Worm (Caenorhabditis elegans): ENCODE data around the gene C37H5.5.

C37H5.5 gene

DNA sequence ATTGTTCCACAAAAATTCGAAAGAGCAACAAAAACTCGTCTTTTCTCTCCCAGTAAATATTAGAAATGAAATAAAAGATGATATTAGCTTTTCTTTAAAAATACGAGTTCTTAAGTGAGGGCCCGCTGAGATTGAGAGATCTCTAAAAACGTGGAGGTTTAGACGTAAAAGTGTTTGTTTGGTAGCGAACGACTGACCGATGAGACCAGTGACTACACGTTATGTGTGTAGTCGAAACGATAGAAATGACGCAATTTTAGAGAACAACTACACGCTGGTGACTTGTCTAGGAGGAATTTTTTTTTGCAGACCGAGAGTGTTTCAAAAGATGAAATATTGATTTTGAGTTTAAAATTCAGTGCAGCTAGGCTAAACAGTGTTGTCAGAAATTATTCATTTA is 35.6 kb downstream of the C37H5.5 start, which contains the start of gene C37H5.13 (continued):
- TF ChIP-seq nhr-23 (tag; optimal IDR thresholded peaks at IDR 0.05), result no peak

DNA sequence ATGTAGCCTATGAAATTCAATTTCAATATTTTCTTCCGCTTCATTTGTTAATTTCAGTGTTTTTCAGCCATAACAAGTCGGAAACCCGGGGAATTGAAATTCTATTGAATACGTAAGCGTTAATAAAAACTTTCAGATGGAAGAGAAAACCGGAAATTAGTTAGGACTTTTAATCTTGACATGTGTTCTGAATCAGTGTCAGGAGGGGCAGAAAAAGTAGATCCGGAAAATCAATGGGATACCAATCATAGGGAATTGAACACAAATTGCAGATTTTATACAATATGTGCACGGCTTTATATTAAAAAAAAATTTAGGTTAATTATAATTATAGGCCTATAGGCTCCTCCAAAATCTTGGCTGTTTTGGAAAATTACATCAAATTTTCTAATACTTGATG is 37.2 kb downstream of the C37H5.5 start:
- no peak for TF ChIP-seq snpc-4 (tag; optimal IDR thresholded peaks at IDR 0.05)
- no peak for TF ChIP-seq lsy-2 (tag; optimal IDR thresholded peaks at IDR 0.05)
- no peak for TF ChIP-seq nhr-10 (tag; optimal IDR thresholded peaks at IDR 0.05)
- TF ChIP-seq fos-1 (tag; optimal IDR thresholded peaks at IDR 0.05), result no peak
- no peak for TF ChIP-seq nhr-77 (tag; optimal IDR thresholded peaks at IDR 0.05)
- TF ChIP-seq lin-39 (tag; optimal IDR thresholded peaks at IDR 0.05), result no peak

DNA sequence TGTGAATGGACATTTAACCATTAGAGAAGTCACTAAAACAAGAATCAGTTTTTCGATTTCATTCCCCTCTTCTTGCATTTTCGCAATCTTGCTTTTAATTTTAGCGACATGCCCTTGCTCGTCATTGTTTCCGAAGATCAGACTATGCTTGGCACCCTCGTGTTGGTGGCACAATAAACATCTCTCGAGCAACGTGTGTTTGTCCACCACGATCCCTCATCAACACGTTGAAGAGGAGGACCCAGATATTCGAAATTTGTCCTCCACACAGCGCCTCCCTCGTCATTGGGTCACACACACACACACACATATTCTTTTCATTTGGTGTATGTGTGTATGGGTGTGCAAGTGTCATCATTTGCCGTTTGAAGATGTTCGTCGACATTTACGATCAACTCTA is 38.2 kb downstream of the C37H5.5 start, which contains the start of gene srd-32:
TSS of gene srd-32 (plus strand) at position 301 of the 400 bp plus-strand sequence.
- TF ChIP-seq unc-39 (tag; optimal IDR thresholded peaks at IDR 0.05), result no peak
- TF ChIP-seq nhr-10 (tag; optimal IDR thresholded peaks at IDR 0.05), result no peak
- no peak for TF ChIP-seq ceh-82 (tag; optimal IDR thresholded peaks at IDR 0.05)
- no peak for TF ChIP-seq nhr-11 (tag; optimal IDR thresholded peaks at IDR 0.05)

DNA sequence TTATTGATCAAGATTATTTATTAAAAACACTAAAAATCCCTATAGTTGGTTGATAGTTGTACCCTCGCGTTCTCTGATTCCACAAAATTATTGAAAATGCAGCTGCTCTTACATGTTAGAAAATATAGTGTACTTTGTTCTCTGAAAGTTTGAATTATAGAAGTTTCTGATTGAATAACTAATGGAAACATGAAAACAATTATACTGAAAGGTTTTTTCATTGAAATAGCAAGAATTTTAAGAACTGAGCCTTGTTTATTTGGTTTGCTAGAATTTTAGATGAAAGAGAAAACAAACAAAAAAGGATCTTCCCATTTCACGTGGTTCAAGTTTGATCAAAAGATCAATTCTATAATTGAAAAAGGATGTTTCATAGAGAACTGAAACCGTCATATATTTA is 40.4 kb downstream of the C37H5.5 start:
- TF ChIP-seq fos-1 (tag; optimal IDR thresholded peaks at IDR 0.05) (no peak), lsy-2 (tag; optimal IDR thresholded peaks at IDR 0.05) (peak in 1 of 2 experiments; percentile 12)

DNA sequence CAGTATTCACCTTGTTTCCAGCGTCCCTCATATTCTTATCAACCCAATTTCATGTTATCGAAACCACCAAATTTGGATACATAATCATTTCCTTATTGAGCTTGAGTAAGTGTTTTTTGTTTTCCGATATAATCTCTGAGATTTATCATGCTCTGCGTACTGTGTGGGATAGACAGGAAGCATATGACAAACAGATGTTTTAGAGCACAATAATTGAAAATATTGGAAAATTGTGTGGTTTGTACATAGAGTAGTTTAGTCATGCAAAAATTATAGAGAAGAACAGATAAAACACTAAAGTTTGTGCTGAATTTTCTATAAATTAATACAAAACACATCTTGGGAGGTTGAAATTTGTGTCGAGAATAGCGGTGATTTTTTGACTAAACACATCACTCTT is 41.5 kb downstream of the C37H5.5 start:
- TF ChIP-seq ztf-4 (tag; optimal IDR thresholded peaks at IDR 0.05), result no peak
- TF ChIP-seq peb-1 (tag; optimal IDR thresholded peaks at IDR 0.05), result no peak
- TF ChIP-seq ztf-11 (tag; optimal IDR thresholded peaks at IDR 0.05), result no peak
- TF ChIP-seq ztf-1 (GFP tag; conservative IDR thresholded peaks at IDR 0.05), result no peak
- no peak for TF ChIP-seq F13H6.1 (tag; optimal IDR thresholded peaks at IDR 0.05)

DNA sequence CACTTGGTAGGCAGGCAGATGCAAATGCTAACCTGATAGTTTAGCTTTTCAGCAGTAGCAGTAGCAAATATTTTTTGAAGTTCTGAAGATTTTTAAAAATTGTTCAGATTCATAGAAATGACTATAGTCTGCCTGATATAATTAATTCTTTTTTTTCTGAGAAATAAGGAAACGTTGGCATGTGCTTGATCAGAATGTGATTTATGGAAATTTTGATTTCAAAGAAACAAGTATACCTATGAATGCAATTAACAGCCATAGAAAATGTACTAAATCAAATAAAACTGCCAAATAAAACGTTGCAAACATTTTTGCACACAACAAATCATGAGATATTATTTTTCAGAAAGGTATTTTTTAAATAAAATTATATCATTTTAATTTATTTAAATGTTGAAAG is 43.5 kb downstream of the C37H5.5 start:
- TF ChIP-seq C34F6.9 (tag; optimal IDR thresholded peaks at IDR 0.05), result no peak
- peak; percentile 42 for TF ChIP-seq nhr-21 (tag; optimal IDR thresholded peaks at IDR 0.05)
- TF ChIP-seq lsy-2 (tag; optimal IDR thresholded peaks at IDR 0.05), result peak in 1 of 2 experiments; percentile 32

DNA sequence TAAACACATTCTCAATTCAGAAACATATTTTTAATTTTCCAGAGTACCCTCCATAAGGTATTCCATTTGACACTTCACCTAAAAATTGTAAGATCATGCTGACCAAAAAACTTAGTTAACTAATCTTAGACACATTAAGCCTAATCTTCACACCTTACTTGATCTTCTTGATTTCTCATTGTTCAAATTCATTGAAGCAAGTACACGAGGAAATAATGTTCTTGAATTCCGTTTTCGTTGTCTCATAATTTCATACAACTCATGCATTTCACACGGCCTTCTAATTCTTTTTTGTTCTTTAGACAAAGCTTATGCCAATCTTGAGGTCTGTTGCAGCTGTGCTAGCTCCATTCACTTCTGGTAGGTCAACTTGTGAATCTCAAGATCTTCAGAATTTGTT is 44.8 kb downstream of the C37H5.5 start, which contains the start of gene srd-33:
TSS of gene srd-33 (plus strand) at position 301 of the 400 bp plus-strand sequence.
- TF ChIP-seq sem-4 (tag; optimal IDR thresholded peaks at IDR 0.05) (no peak), skn-1 (tag; optimal IDR thresholded peaks at IDR 0.05) (no peak), fos-1 (tag; optimal IDR thresholded peaks at IDR 0.05) (no peak), nhr-12 (tag; optimal IDR thresholded peaks at IDR 0.05) (no peak), dmd-4 (tag; optimal IDR thresholded peaks at IDR 0.05) (no peak), R02D3.7 (tag; optimal IDR thresholded peaks at IDR 0.05) (no peak), ztf-11 (tag; optimal IDR thresholded peaks at IDR 0.05) (no peak), nhr-21 (tag; optimal IDR thresholded peaks at IDR 0.05) (no peak), ZK546.5 (tag; optimal IDR thresholded peaks at IDR 0.05) (no peak), lin-13 (GFP tag; optimal IDR thresholded peaks at IDR 0.05) (no peak), F13H6.1 (tag; optimal IDR thresholded peaks at IDR 0.05) (no peak), lin-39 (tag; optimal IDR thresholded peaks at IDR 0.05) (no peak), blmp-1 (tag; optimal IDR thresholded peaks at IDR 0.05; ENCODE audit: insufficient read depth) (no peak), nhr-23 (tag; optimal IDR thresholded peaks at IDR 0.05) (no peak)

DNA sequence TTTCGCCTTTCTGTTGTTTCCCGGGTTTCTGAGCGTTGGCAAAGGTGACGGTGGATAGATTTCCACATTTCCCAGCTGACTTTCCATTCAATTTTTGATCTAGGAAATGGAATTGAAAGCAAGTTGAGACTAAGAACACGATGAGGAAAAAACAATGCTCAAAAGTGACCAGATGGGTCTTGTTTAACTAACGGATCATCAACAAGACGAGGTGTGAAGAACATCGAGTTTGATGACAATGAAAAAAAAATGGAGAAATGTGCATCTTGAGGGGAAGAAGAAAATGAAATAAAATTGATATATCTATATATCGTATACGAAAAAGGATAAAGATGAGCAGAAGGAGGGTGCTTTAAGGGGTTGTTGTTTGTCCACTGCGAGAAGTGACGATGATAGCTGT is 50.4 kb downstream of the C37H5.5 start, which contains the start of gene T19H12.6:
TSS of gene T19H12.6 (minus strand) at position 101 of the 400 bp plus-strand sequence.
- TF ChIP-seq nhr-21 (tag; optimal IDR thresholded peaks at IDR 0.05), result no peak
- no peak for TF ChIP-seq crh-2 (tag; optimal IDR thresholded peaks at IDR 0.05)
- TF ChIP-seq mab-5 (tag; optimal IDR thresholded peaks at IDR 0.05), result no peak
- no peak for TF ChIP-seq alr-1 (tag; optimal IDR thresholded peaks at IDR 0.05)
- TF ChIP-seq nhr-12 (tag; optimal IDR thresholded peaks at IDR 0.05), result no peak
- no peak for TF ChIP-seq nhr-10 (tag; optimal IDR thresholded peaks at IDR 0.05)
- no peak for TF ChIP-seq ceh-82 (tag; optimal IDR thresholded peaks at IDR 0.05)
- TF ChIP-seq nhr-129 (tag; optimal IDR thresholded peaks at IDR 0.05), result no peak
- TF ChIP-seq snpc-4 (tag; optimal IDR thresholded peaks at IDR 0.05), result no peak
- no peak for TF ChIP-seq blmp-1 (tag; optimal IDR thresholded peaks at IDR 0.05; ENCODE audit: insufficient read depth)
- no peak for TF ChIP-seq nhr-25 (tag; optimal IDR thresholded peaks at IDR 0.05)
- TF ChIP-seq unc-55 (GFP tag; optimal IDR thresholded peaks at IDR 0.05), result no peak
- no peak for TF ChIP-seq skn-1 (tag; optimal IDR thresholded peaks at IDR 0.05)
- TF ChIP-seq ztf-4 (tag; optimal IDR thresholded peaks at IDR 0.05), result no peak

Measured in whole organism, L2 larva.